Fruit fly (Drosophila melanogaster) whole organism, adult: ENCODE data around the gene Grip91.

ENCODE experiments used
- CG11617 ChIP-seq: fragments of 200-800 bp; sonication (Bioruptor generic); optimal IDR thresholded peaks from 2 replicates; lab custom pipeline; 2017; ENCODE audit warnings: mild to moderate bottlenecking, missing biosample characterization, missing genetic modification reagents, missing genetic modification characterization
- CG12768 ChIP-seq: fragments of 200-800 bp; sonication (Bioruptor generic); optimal IDR thresholded peaks from 2 replicates; lab custom pipeline; 2017; ENCODE audit warnings: missing biosample characterization, missing genetic modification characterization, mild to moderate bottlenecking, moderate library complexity, missing genetic modification reagents
- CG14711 ChIP-seq: fragments of 200-800 bp; sonication (Bioruptor generic); optimal IDR thresholded peaks from 2 replicates; lab custom pipeline; 2018; ENCODE audit warnings: missing biosample characterization, mild to moderate bottlenecking, missing genetic modification characterization, moderate library complexity
- CG1620 ChIP-seq: fragments of 200-800 bp; sonication (Bioruptor generic); optimal IDR thresholded peaks from 2 replicates; lab custom pipeline; 2016; ENCODE audit warnings: missing biosample characterization, missing genetic modification characterization
- CG33017 ChIP-seq: fragments of 200-800 bp; sonication (Bioruptor generic); optimal IDR thresholded peaks from 2 replicates; lab custom pipeline; 2018; ENCODE audit warnings: missing biosample characterization, mild to moderate bottlenecking, missing genetic modification characterization, moderate library complexity
- CG5204 ChIP-seq: fragments of 200-800 bp; sonication (Bioruptor generic); optimal IDR thresholded peaks from 2 replicates; lab custom pipeline; 2016; ENCODE audit warnings: missing biosample characterization, missing genetic modification characterization
- CG7045 ChIP-seq: fragments of 200-800 bp; sonication (Bioruptor generic); optimal IDR thresholded peaks from 2 replicates; lab custom pipeline; 2017; ENCODE audit warnings: missing biosample characterization, mild to moderate bottlenecking, missing genetic modification characterization
- CG7101 ChIP-seq: fragments of 200-800 bp; sonication (Bioruptor generic); optimal IDR thresholded peaks from 2 replicates; lab custom pipeline; 2018; ENCODE audit warnings: missing biosample characterization, mild to moderate bottlenecking, missing genetic modification characterization, moderate library complexity
- Clk ChIP-seq: fragments of 200-800 bp; sonication (Bioruptor generic); optimal IDR thresholded peaks from 2 replicates; lab custom pipeline; 2017; ENCODE audit warnings: missing biosample characterization, missing genetic modification characterization
- Crg-1 ChIP-seq: fragments of 200-800 bp; sonication (Bioruptor generic); optimal IDR thresholded peaks from 2 replicates; lab custom pipeline; 2016; ENCODE audit warnings: missing biosample characterization, missing genetic modification characterization
- Hr96 ChIP-seq: fragments of 200-800 bp; sonication (Bioruptor generic); optimal IDR thresholded peaks from 2 replicates; lab custom pipeline; 2016; ENCODE audit warnings: missing biosample characterization, missing genetic modification characterization
- Mnt ChIP-seq: fragments of 200-800 bp; sonication (Bioruptor generic); optimal IDR thresholded peaks from 2 replicates; lab custom pipeline; 2016; ENCODE audit warnings: missing biosample characterization, mild to moderate bottlenecking, missing genetic modification characterization
- bab1 ChIP-seq: fragments of 200-800 bp; sonication (Bioruptor generic); optimal IDR thresholded peaks from 3 replicates; lab custom pipeline; 2019; ENCODE audit warnings: missing biosample characterization, mild to moderate bottlenecking, missing genetic modification characterization, moderate library complexity
- cic ChIP-seq: fragments of 200-800 bp; sonication (Bioruptor generic); optimal IDR thresholded peaks from 2 replicates; lab custom pipeline; 2017; ENCODE audit warnings: missing biosample characterization, mild to moderate bottlenecking, missing genetic modification characterization, moderate library complexity
- cnc ChIP-seq, 2 experiments: fragments of >200 bp; optimal IDR thresholded peaks; 2 replicates each; lab custom pipeline; 2017
- kay ChIP-seq: fragments of 200-800 bp; sonication (Bioruptor generic); peaks from one replicate; lab custom pipeline; 2016; ENCODE audit warnings: missing biosample characterization, missing genetic modification characterization, borderline replicate concordance
- ovo ChIP-seq: fragments of 200-800 bp; sonication (Bioruptor generic); optimal IDR thresholded peaks from 2 replicates; lab custom pipeline; 2016; ENCODE audit warnings: missing biosample characterization, missing genetic modification characterization
- pad ChIP-seq: fragments of 200-800 bp; sonication (Bioruptor generic); optimal IDR thresholded peaks from 3 replicates; lab custom pipeline; 2017; ENCODE audit warnings: missing biosample characterization, missing genetic modification characterization, mild to moderate bottlenecking, moderate library complexity, missing genetic modification reagents
- tj ChIP-seq: fragments of 200-800 bp; sonication (Bioruptor generic); optimal IDR thresholded peaks from 3 replicates; lab custom pipeline; 2017; ENCODE audit warnings: missing biosample characterization, mild to moderate bottlenecking, missing genetic modification characterization, moderate library complexity
- toe ChIP-seq: fragments of 200-800 bp; sonication (Bioruptor generic); optimal IDR thresholded peaks from 2 replicates; lab custom pipeline; 2016; ENCODE audit warnings: missing biosample characterization, missing genetic modification characterization

Gene Grip91

DNA sequence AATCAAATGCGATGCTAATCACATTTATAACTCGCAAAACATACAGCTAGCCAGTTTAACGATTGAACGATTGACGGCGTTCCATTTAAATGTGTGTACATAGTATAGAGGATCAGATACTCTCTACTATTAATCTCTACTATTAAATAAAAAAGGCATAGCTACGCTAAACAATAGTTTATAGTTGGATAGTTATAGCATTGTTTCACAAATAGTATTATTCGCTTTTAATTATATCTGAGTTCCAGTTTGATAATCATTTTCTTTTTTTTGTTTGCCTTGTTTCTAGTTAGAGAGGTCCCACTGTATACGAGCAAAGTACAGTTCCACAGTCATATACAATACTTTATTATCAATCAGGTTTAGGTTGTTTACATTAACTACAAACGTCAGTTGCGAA lies 35.2 kb upstream of the Grip91 start:
- peak; percentile 77 for TF ChIP-seq cic (GFP tag; lab: Kevin White, UChicago)
- TF ChIP-seq Mnt (GFP tag; lab: Kevin White, UChicago), result peak; percentile 32
- TF ChIP-seq ovo (GFP tag; lab: Kevin White, UChicago), result no peak
- no peak for TF ChIP-seq cnc (optimal IDR thresholded peaks at IDR 0.05; lab: Kevin White, UChicago)
- TF ChIP-seq CG7101, result peak; percentile 85
- TF ChIP-seq Crg-1 (GFP tag; lab: Kevin White, UChicago), result no peak
- peak; percentile 56 for TF ChIP-seq tj (GFP tag; lab: Kevin White, UChicago)
- no peak for TF ChIP-seq Clk (GFP tag; lab: Kevin White, UChicago)
- TF ChIP-seq CG14711, result peak; percentile 75
- TF ChIP-seq toe, result no peak
- TF ChIP-seq pad (GFP tag; lab: Kevin White, UChicago), result peak; percentile 26
- TF ChIP-seq Hr96 (GFP tag; lab: Kevin White, UChicago), result no peak
- TF ChIP-seq bab1 (GFP tag; lab: Kevin White, UChicago), result peak; percentile 40
- TF ChIP-seq CG5204 (GFP tag; lab: Kevin White, UChicago), result no peak
- TF ChIP-seq CG7045 (GFP tag; lab: Kevin White, UChicago), result peak; percentile 33
- peak; percentile 72 for TF ChIP-seq CG12768 (GFP tag; lab: Kevin White, UChicago)
- TF ChIP-seq kay (GFP tag; lab: Kevin White, UChicago), result peak; percentile 92
- TF ChIP-seq CG1620 (GFP tag; lab: Kevin White, UChicago), result peak; percentile 25
- TF ChIP-seq CG11617 (GFP tag; lab: Kevin White, UChicago), result peak; percentile 69
- peak; percentile 71 for TF ChIP-seq CG33017 (tag; lab: Kevin White, UChicago)

DNA sequence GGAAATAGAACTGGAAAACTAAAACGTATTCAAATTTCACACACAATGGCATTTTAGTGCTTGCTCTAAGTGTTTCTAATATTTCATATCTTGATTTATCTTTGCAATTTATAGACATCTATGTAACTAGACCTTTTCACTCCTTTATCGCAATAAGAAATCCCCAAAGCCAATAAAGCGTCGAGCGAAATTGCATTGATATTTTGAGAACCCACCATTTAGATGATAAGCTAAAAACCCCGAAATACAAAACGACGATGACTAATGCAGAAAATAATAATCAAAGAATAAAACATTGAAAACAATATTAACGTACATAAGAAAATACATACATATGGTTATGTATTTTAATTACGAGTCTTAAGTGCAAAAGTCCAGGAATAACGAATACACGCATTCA lies 34.1 kb upstream of the Grip91 start:
- TF ChIP-seq cnc (optimal IDR thresholded peaks at IDR 0.05; lab: Kevin White, UChicago), result no peak
- TF ChIP-seq kay (GFP tag; lab: Kevin White, UChicago), result peak; percentile 39

DNA sequence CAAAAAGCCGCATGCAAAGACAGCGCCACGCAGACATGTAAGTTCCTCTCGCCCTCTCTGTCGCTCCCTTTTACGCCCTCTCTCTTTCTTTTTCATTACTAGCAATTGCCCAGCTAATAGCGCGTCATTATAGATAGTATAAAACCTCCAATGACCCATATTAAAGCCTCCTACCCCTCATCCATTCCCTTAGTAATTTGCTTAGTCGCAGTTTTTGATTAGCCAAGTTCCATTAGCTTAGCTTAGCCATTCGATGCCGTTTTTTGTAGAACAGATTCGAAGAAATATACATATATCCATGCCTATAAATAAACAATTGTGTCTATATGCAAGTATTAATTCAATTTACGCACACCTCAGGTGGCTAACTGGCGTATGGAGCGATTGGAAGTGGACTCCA lies 26.3 kb upstream of the Grip91 start:
- no peak for TF ChIP-seq CG12768 (GFP tag; lab: Kevin White, UChicago)
- TF ChIP-seq CG1620 (GFP tag; lab: Kevin White, UChicago), result no peak
- TF ChIP-seq tj (GFP tag; lab: Kevin White, UChicago), result peak; percentile 91
- no peak for TF ChIP-seq CG14711

DNA sequence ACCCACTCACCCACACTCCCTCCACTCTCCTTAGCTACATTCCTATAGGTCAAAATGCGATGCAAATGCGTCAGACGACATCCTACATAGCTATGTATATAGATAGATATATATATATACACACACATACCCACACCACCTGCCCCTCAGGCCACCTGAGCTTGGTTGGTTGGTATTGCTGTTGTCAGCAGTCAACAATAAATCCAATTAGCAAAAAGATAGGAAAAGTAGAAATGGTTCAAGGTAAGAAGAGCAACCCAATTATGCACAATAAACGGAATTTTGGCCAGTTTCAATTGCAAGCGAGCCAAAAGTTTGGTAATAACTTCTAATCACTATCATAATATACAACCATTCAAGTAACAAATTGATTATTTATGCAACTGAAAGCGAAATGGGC lies 22.0 kb upstream of the Grip91 start:
- no peak for TF ChIP-seq CG14711
- TF ChIP-seq bab1 (GFP tag; lab: Kevin White, UChicago), result no peak
- TF ChIP-seq Clk (GFP tag; lab: Kevin White, UChicago), result no peak
- TF ChIP-seq CG33017 (tag; lab: Kevin White, UChicago), result no peak
- peak; percentile 92 for TF ChIP-seq tj (GFP tag; lab: Kevin White, UChicago)
- TF ChIP-seq CG5204 (GFP tag; lab: Kevin White, UChicago), result no peak
- TF ChIP-seq CG11617 (GFP tag; lab: Kevin White, UChicago), result no peak

DNA sequence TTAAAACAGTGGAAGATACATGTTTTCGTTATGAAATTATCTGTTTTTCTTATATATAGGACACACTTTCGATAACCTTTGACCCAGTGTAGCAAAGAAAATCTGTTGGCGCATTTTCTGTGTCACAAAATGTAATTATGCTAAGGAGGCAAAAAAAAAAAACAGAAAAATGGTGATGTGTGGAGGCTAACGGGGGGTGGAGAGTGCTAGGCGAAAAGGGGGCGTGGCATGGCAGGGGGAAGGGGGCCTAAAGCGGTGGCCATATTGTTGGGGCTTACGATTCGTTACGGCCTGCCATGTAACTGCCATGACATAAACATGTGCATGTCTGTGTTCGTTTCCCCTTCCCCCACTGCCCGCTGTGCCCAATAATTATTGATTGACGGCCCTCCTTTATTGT lies 20.7 kb upstream of the Grip91 start:
- TF ChIP-seq tj (GFP tag; lab: Kevin White, UChicago), result peak; percentile 56
- no peak for TF ChIP-seq bab1 (GFP tag; lab: Kevin White, UChicago)

DNA sequence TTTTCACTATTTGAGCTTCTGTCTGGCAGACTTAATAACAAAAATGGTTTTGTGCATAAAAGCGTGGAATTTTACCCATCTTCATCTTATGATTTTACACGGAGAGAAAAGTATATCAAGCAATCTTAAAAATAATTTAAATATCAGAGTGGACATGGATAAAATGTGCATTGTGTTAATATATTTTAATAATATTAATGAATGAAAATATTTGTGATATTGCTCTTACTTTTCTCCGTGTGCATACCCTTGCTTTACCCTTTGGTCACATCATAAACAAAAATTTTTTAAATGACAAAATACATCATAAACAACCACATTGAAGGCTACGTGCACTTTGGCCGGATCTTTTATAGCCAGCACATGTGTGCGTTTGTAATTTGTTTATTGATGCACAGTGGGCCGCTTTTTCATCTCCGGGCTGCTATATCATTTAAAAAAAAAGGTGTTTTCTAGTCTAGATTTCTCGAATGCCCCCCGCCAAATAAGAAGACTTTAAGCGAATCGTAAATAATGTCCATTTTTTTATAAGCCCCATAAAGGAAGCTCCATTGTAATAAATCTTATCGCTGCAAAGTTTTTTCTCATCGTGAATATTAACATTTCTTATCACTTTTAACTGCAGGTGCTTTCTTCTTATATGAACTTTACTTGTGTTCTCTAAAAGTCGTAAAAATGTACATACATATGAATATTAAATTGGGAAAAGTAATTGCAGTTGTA lies 20.1 kb upstream of the Grip91 start:
- TF ChIP-seq bab1 (GFP tag; lab: Kevin White, UChicago) (peak; percentile 61), Crg-1 (GFP tag; lab: Kevin White, UChicago) (no peak), CG7101 (peak; percentile 60), pad (GFP tag; lab: Kevin White, UChicago) (no peak), CG33017 (tag; lab: Kevin White, UChicago) (peak; percentile 48), kay (GFP tag; lab: Kevin White, UChicago) (peak; percentile 81), Mnt (GFP tag; lab: Kevin White, UChicago) (peak; percentile 70), cic (GFP tag; lab: Kevin White, UChicago) (peak; percentile 35), CG7045 (GFP tag; lab: Kevin White, UChicago) (no peak), CG14711 (peak; percentile 58), CG11617 (GFP tag; lab: Kevin White, UChicago) (peak; percentile 27)

DNA sequence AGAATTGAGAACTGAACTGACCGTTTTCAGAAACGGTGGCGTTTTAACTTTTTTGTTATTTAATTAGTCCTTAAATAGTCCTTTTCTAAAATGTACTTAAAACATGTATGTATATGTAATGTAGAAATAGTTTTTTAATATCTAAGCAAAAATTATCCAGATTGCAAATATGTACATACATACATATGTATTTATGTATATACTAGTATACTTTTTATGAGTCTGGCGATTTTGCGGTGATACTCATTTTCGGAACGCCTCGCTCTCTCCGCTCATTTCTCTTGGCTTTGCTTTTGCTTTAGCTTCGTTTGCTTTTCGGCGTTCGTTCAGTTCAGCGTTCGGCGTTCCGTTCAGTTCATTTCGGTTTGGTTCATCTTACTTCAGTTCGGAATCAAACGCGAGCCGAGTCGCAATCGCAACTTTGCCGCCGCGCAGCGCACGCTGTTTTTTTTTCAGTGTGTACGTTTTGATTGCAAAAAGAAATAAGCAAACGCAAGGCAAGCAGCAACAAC lies 17.9 kb upstream of the Grip91 start, which contains the start of gene rdgB:
Gene rdgB, plus strand, starts transcription at position 381 of the 512 bp plus-strand sequence.
- TF ChIP-seq CG33017 (tag; lab: Kevin White, UChicago) (peak; percentile 63), Clk (GFP tag; lab: Kevin White, UChicago) (peak; percentile 35), CG5204 (GFP tag; lab: Kevin White, UChicago) (peak; percentile 82), kay (GFP tag; lab: Kevin White, UChicago) (no peak), Crg-1 (GFP tag; lab: Kevin White, UChicago) (peak; percentile 87), ovo (GFP tag; lab: Kevin White, UChicago) (peak; percentile 72), Hr96 (GFP tag; lab: Kevin White, UChicago) (peak; percentile 78), cic (GFP tag; lab: Kevin White, UChicago) (peak; percentile 56), tj (GFP tag; lab: Kevin White, UChicago) (peak; percentile 80), CG12768 (GFP tag; lab: Kevin White, UChicago) (peak; percentile 82), bab1 (GFP tag; lab: Kevin White, UChicago) (peak; percentile 75), toe (peak; percentile 73), CG7045 (GFP tag; lab: Kevin White, UChicago) (peak; percentile 83), CG1620 (GFP tag; lab: Kevin White, UChicago) (peak; percentile 83), pad (GFP tag; lab: Kevin White, UChicago) (peak; percentile 87), Mnt (GFP tag; lab: Kevin White, UChicago) (peak; percentile 69), cnc (optimal IDR thresholded peaks at IDR 0.05; lab: Kevin White, UChicago) (no peak), CG7101 (peak; percentile 91), CG14711 (peak; percentile 78), CG11617 (GFP tag; lab: Kevin White, UChicago) (peak; percentile 87)
